Worm (Caenorhabditis elegans): Measurements from ENCODE around the gene srw-145.
A peak's percentile ranks its signal among the peaks of the same experiment; 100 is the strongest.

The srw-145 gene

ce11 chrV:13986823-13987222 is 49.9 kb downstream of the srw-145 start:
- TF ChIP-seq nfyb-1 (GFP tag; IDR thresholded peaks at IDR 0.05) (0 out of 2 replicates have a peak, but pooled peaks have one; percentile 17), zim-3 (tag; optimal IDR thresholded peaks at IDR 0.05) (no peak), madf-6 (GFP tag; IDR thresholded peaks at IDR 0.05) (peak; percentile 52), T07F8.4 (tag; optimal IDR thresholded peaks at IDR 0.05) (no peak), hmg-1.2 (GFP tag; IDR thresholded peaks at IDR 0.05) (peak; percentile 13; the same call in 1 of the 2 replicates), Y56A3A.18 (GFP tag; IDR thresholded peaks at IDR 0.05) (0 out of 2 replicates have a peak, but pooled peaks have one; percentile 48), nhr-80 (tag; optimal IDR thresholded peaks at IDR 0.05) (peak; percentile 67), ceh-79 (tag; optimal IDR thresholded peaks at IDR 0.05) (peak; percentile 12), madf-3 (GFP tag; IDR thresholded peaks at IDR 0.05) (no peak), snpc-4 (GFP tag; optimal IDR thresholded peaks at IDR 0.05) (no peak), snpc-4 (tag; optimal IDR thresholded peaks at IDR 0.05) (peak in 1 of 4 experiments; percentile 3), ama-1 (optimal IDR thresholded peaks at IDR 0.05) (no peak), ama-1 (GFP tag; optimal IDR thresholded peaks at IDR 0.05) (peak in 1 of 2 experiments; percentile 24)
